Fruit fly (Drosophila melanogaster) whole organism, prepupa: ENCODE results near the gene Pp1-87B.

Experiments
- Blimp-1 ChIP-seq: fragments of 200-800 bp; sonication (Bioruptor generic); optimal IDR thresholded peaks from 3 replicates; lab custom pipeline; 2017; ENCODE audit warnings: missing biosample characterization, missing genetic modification characterization, mild to moderate bottlenecking, moderate library complexity, missing genetic modification reagents
- CG10669 ChIP-seq: fragments of 200-800 bp; sonication (Bioruptor generic); optimal IDR thresholded peaks from 3 replicates; lab custom pipeline; 2018; ENCODE audit warnings: missing biosample characterization, mild to moderate bottlenecking, missing genetic modification characterization, moderate library complexity
- Eip75B ChIP-seq: fragments of 200-800 bp; sonication (Bioruptor generic); optimal IDR thresholded peaks from 3 replicates; lab custom pipeline; 2016; ENCODE audit warnings: missing biosample characterization, missing genetic modification characterization
- Ets96B ChIP-seq: fragments of 200-800 bp; optimal IDR thresholded peaks from 2 replicates; lab custom pipeline; 2019; ENCODE audit warnings: missing biosample characterization, mild to moderate bottlenecking, missing genetic modification characterization, moderate library complexity
- Sox14 ChIP-seq: fragments of 200-800 bp; sonication (Bioruptor generic); optimal IDR thresholded peaks from 3 replicates; lab custom pipeline; 2016; ENCODE audit warnings: missing biosample characterization, missing genetic modification characterization
- esn ChIP-seq: fragments of 200-800 bp; sonication (Bioruptor generic); optimal IDR thresholded peaks from 2 replicates; lab custom pipeline; 2016; ENCODE audit warnings: missing biosample characterization, mild to moderate bottlenecking, missing genetic modification characterization, moderate library complexity
- pdm3 ChIP-seq: fragments of 200-800 bp; sonication (Bioruptor generic); optimal IDR thresholded peaks from 3 replicates; lab custom pipeline; 2016; ENCODE audit warnings: missing biosample characterization, missing genetic modification characterization

- TF ChIP-seq Ets96B (tag; lab: Kevin White, UChicago) (no peak), Eip75B (GFP tag; lab: Kevin White, UChicago) (no peak), Blimp-1 (GFP tag; lab: Kevin White, UChicago) (no peak), CG10669 (GFP tag; lab: Kevin White, UChicago) (no peak), pdm3 (GFP tag; lab: Kevin White, UChicago) (no peak), Sox14 (no peak), esn (GFP tag; lab: Kevin White, UChicago) (no peak)
Observed at dm6 chr3R:12441008-12441606, 15.4 kb upstream of the Pp1-87B start.
